Fruit fly (Drosophila melanogaster) whole organism, pupa: ENCODE measurements around the gene ND-39.
A peak's percentile ranks its signal among the peaks of the same experiment; 100 is the strongest.

Source experiments
- CG10348 ChIP-seq: fragments of 200-800 bp; sonication (Bioruptor generic); IDR thresholded peaks from 2 replicates; pipeline ENCODE4 v1.3.6; 2022; ENCODE audit warnings: missing biosample characterization, missing genetic modification characterization
- CG12605 ChIP-seq: fragments of 200-800 bp; sonication (Bioruptor generic); IDR thresholded peaks from 2 replicates; pipeline ENCODE4 v1.3.6; 2022; ENCODE audit warnings: missing biosample characterization, missing genetic modification characterization
- CG13204 ChIP-seq: fragments of 200-800 bp; sonication (Bioruptor generic); optimal IDR thresholded peaks from 2 replicates; lab custom pipeline; 2018; ENCODE audit warnings: missing biosample characterization, mild to moderate bottlenecking, missing genetic modification characterization, moderate library complexity
- CG14655 ChIP-seq: fragments of 200-800 bp; sonication (Bioruptor generic); optimal IDR thresholded peaks from 3 replicates; lab custom pipeline; 2017; ENCODE audit warnings: mild to moderate bottlenecking, missing biosample characterization, missing genetic modification reagents, missing genetic modification characterization
- CG15710 ChIP-seq: fragments of 200-800 bp; sonication (Bioruptor generic); optimal IDR thresholded peaks from 2 replicates; lab custom pipeline; 2018; ENCODE audit warnings: missing biosample characterization, mild to moderate bottlenecking, missing genetic modification characterization, moderate library complexity
- CG17806 ChIP-seq: fragments of 200-800 bp; sonication (Bioruptor generic); optimal IDR thresholded peaks from 2 replicates; lab custom pipeline; 2018; ENCODE audit warnings: missing biosample characterization, mild to moderate bottlenecking, missing genetic modification characterization, moderate library complexity
- CG32121 ChIP-seq: fragments of 200-800 bp; sonication (Bioruptor generic); IDR thresholded peaks from 2 replicates; pipeline ENCODE4 v1.3.6; 2022; ENCODE audit warnings: missing biosample characterization, missing genetic modification characterization
- CG34367 ChIP-seq: fragments of 200-800 bp; sonication (Bioruptor generic); optimal IDR thresholded peaks from 2 replicates; lab custom pipeline; 2018; ENCODE audit warnings: missing biosample characterization, mild to moderate bottlenecking, missing genetic modification characterization
- CG4496 ChIP-seq: fragments of 200-800 bp; sonication (Bioruptor generic); IDR thresholded peaks from 3 replicates; pipeline ENCODE4 v1.3.6; 2022; ENCODE audit warnings: missing biosample characterization, missing genetic modification characterization
- CG8159 ChIP-seq: fragments of 200-800 bp; sonication (Bioruptor generic); optimal IDR thresholded peaks from 3 replicates; lab custom pipeline; 2018; ENCODE audit warnings: missing biosample characterization, mild to moderate bottlenecking, missing genetic modification characterization, moderate library complexity
- CG8301 ChIP-seq: fragments of 200-800 bp; sonication (Bioruptor generic); optimal IDR thresholded peaks from 2 replicates; lab custom pipeline; 2018; ENCODE audit warnings: missing biosample characterization, mild to moderate bottlenecking, missing genetic modification characterization
- CG9948 ChIP-seq: fragments of 200-800 bp; sonication (Bioruptor generic); optimal IDR thresholded peaks from 2 replicates; lab custom pipeline; 2018; ENCODE audit warnings: missing biosample characterization, mild to moderate bottlenecking, missing genetic modification characterization, moderate library complexity
- D1 ChIP-seq: fragments of 200-800 bp; sonication (Bioruptor generic); optimal IDR thresholded peaks from 2 replicates; lab custom pipeline; 2018; ENCODE audit warnings: missing biosample characterization, mild to moderate bottlenecking, missing genetic modification characterization, moderate library complexity
- EcR ChIP-seq: fragments of 200-800 bp; sonication (Bioruptor generic); optimal IDR thresholded peaks from 3 replicates; lab custom pipeline; 2019; ENCODE audit warnings: missing biosample characterization, missing genetic modification characterization, mild to moderate bottlenecking, moderate library complexity, missing genetic modification reagents
- Ets98B ChIP-seq: fragments of 200-800 bp; sonication (Bioruptor generic); IDR thresholded peaks from 2 replicates; pipeline ENCODE4 v1.3.6; 2022; ENCODE audit warnings: missing biosample characterization, missing genetic modification characterization
- Pif1A ChIP-seq: fragments of 200-800 bp; sonication (Bioruptor generic); optimal IDR thresholded peaks from 3 replicates; lab custom pipeline; 2016; ENCODE audit warnings: missing biosample characterization, missing genetic modification characterization
- Pif1B ChIP-seq: fragments of 200-800 bp; sonication (Bioruptor generic); optimal IDR thresholded peaks from 3 replicates; lab custom pipeline; 2016; ENCODE audit warnings: missing biosample characterization, missing genetic modification characterization
- Snoo ChIP-seq: fragments of 200-800 bp; sonication (Bioruptor generic); optimal IDR thresholded peaks from 3 replicates; lab custom pipeline; 2017; ENCODE audit warnings: missing biosample characterization, mild to moderate bottlenecking, missing genetic modification characterization, inconsistent platforms
- fd96Ca ChIP-seq: fragments of 200-800 bp; sonication (Bioruptor generic); IDR thresholded peaks from 3 replicates; pipeline ENCODE4 v1.3.6; 2022; ENCODE audit warnings: missing biosample characterization, missing genetic modification characterization
- gl ChIP-seq: fragments of 200-800 bp; sonication (Bioruptor generic); optimal IDR thresholded peaks from 2 replicates; lab custom pipeline; 2018; ENCODE audit warnings: missing biosample characterization, mild to moderate bottlenecking, missing genetic modification characterization
- rn ChIP-seq: fragments of 200-800 bp; sonication (Bioruptor generic); IDR thresholded peaks from 2 replicates; pipeline ENCODE4 v1.3.6; 2022; ENCODE audit warnings: missing biosample characterization, missing genetic modification characterization

ND-39 gene

DNA sequence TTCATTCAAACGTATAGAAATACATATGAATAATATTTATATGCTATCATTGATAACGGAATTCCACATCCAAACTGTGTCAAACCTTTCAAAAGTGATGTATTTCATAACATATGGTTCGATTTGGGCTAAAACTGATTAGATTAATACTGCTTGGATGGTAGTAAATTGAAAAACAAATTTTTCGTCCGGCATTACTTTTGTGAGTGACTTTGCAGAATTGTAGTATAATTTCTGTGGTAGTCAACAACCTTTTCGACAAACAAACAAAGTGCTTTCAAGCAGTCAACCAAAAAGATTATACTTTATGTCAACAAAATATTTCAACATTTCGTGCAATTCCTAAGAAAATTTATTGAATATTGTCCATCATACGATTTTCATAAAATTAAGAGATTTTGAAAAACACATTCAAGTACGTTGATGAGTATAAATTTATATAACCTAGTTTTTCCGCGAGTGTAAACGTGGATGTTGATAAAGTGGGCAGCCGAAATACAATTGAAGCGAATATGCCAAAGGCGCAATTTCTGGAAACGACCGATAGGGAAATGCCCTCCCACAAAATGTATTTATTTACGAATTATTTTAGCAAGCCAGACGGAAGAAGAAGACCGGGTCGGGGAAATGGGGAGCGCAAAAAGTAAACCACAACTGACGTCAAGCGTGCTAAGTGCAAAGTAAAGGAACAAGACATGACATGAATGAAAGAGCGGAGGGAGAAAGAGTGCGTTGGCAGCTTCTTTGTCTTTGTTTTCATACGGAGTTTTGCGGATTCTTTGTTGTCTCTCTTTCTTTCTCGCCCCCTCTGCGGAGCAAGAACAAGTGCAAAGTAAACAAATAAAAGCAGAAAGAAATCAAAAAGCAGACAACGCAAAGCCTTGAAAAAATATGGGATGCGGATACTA lies 26.3 kb downstream of the ND-39 start:
- TF ChIP-seq CG10348 (GFP tag; lab: Robert Waterston, UW) (no peak), Snoo (tag; lab: Kevin White, UChicago) (peak; percentile 30), fd96Ca (no peak), Ets98B (0 out of 2 replicates have a peak, but pooled peaks have one; percentile 33), CG8159 (tag; lab: Kevin White, UChicago) (no peak), CG32121 (GFP tag; lab: Robert Waterston, UW) (peak; percentile 15; the same call in 1 of the 2 replicates), EcR (GFP tag; lab: Kevin White, UChicago) (peak; percentile 86), gl (tag; lab: Kevin White, UChicago) (peak; percentile 71), D1 (peak; percentile 44), Pif1A (GFP tag; lab: Kevin White, UChicago) (peak; percentile 24), CG8301 (no peak), CG9948 (tag; lab: Kevin White, UChicago) (peak; percentile 7), CG17806 (tag; lab: Kevin White, UChicago) (peak; percentile 37), CG15710 (tag; lab: Kevin White, UChicago) (peak; percentile 4), rn (no peak), CG13204 (GFP tag; lab: Kevin White, UChicago) (peak; percentile 67), CG12605 (peak; percentile 69), CG34367 (peak; percentile 19), CG4496 (GFP tag; lab: Robert Waterston, UW) (peak; percentile 69), Pif1B (GFP tag; lab: Kevin White, UChicago) (peak; percentile 54), CG14655 (GFP tag; lab: Kevin White, UChicago) (peak; percentile 48)

DNA sequence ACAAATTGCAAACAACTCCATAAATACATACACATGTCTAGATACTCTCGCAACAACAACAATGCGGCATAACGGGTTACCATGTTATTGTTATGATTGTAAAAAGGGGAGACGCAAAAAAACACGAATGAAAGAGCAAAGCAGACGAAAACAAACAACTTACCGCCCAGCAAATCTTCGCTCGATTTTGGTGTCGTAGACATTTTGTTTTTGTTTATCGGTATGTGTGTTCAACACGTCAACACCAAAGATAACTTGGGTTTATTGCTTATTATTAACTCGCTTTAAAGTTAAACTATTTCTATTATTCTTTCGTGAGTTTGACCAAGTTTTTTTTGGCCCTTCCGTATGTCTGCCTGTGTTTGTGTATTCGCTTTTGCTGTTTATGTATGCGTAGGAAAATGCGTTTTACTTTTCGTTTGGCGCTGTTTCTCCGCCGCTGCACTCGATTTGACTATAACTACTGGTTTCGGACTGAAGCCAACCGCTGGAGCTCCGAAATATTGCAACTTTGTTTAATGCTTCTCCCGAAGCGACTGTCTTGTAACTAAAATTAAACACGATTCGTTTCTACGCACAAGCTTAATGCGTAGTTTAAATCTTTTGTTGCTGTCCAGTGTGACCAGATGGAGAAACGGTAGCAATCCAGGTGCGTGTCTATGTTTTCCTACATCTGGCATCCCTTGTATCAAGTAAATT lies 27.1 kb downstream of the ND-39 start, which contains the start of gene BNIP3:
Gene BNIP3, minus strand, starts transcription at position 589 of the 699 bp plus-strand sequence.
- TF ChIP-seq CG8159 (tag; lab: Kevin White, UChicago): peak; percentile 2
- TF ChIP-seq CG32121 (GFP tag; lab: Robert Waterston, UW): no peak
- no peak for TF ChIP-seq CG17806 (tag; lab: Kevin White, UChicago)
- TF ChIP-seq, all 21 proteins: peak for 1

DNA sequence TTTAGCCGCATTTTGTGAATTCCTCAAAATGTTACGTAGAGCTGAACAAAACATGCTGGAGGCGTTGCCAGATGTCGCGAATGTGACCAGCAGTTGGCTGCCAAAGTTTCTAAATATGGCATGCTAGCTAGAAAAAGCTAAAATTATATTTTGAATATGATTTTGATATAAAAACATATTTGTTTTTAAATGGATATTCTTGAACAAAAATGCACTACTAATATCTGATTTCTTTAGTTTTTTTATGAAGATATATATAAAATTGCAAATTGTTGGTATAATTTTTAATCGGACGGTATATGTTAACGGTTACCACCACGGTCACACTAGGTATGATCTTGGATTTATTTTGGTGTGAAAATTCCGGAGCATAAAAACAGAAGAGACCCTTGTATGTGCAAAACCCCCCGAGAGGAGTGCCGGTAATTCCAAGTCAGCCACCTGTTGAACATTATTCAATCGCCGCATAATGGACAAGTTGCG lies 28.8 kb downstream of the ND-39 start, which contains the start of the genes mTerf3 and CG5104:
Gene mTerf3, minus strand, starts transcription at position 86 of the 483 bp plus-strand sequence.
Gene CG5104, plus strand, starts transcription at position 323 of the 483 bp plus-strand sequence.
- TF ChIP-seq CG34367: no peak
- TF ChIP-seq EcR (GFP tag; lab: Kevin White, UChicago): peak; percentile 3

DNA sequence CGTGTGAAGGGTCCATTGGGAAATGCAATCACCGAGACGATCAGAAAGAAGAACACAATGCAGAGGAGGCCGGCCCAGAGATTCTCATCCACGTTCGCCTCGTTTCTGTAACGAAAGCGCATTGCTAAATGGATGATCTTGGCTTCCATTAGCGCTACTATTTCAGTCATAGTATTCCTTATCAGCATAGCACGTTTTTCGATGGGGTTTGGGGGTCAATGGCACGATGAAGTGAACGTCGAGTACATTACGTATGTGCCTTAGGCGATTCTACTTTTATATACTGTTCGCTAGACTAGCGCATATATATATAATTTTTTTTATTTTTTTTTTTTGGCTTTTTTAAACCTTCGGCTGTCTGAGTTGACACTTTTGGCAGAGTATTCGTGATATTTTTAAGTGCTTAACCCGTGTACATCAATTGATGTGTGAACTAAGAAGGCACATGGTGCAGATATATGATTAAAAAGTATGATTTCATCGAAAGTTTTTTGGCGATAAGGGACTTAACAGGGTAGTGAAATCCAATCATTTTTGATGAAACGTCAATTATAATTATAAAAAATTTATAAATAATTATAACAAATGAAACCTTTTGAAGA lies 32.6 kb downstream of the ND-39 start:
- TF ChIP-seq CG32121 (GFP tag; lab: Robert Waterston, UW) (peak; percentile 23; the same call in 1 of the 2 replicates), Pif1A (GFP tag; lab: Kevin White, UChicago) (no peak), CG4496 (GFP tag; lab: Robert Waterston, UW) (no peak), fd96Ca (no peak)

DNA sequence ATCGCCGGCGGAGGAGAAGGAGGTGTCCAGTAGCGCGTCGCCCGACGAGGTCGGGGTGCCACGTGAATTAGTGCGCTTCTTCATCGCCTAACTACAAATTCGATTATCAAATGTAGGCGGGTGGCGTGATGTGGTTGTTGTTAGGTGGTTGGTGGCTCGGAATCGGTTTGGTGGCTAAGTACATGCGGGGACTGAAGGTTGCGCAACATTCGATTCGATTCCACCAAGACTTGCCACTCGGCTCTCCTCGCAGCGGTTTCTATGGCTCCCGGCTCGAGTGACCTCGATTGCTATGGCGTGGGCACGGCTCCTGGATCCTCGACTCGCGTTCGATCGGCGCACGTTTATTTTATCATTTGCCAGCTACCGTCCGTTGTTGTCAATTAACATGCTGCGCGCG lies 33.9 kb downstream of the ND-39 start:
- TF ChIP-seq CG14655 (GFP tag; lab: Kevin White, UChicago) (no peak), CG4496 (GFP tag; lab: Robert Waterston, UW) (no peak), Snoo (tag; lab: Kevin White, UChicago) (no peak), CG8159 (tag; lab: Kevin White, UChicago) (no peak), CG32121 (GFP tag; lab: Robert Waterston, UW) (no peak), Pif1B (GFP tag; lab: Kevin White, UChicago) (no peak), CG8301 (no peak), EcR (GFP tag; lab: Kevin White, UChicago) (no peak), fd96Ca (no peak), D1 (no peak), CG13204 (GFP tag; lab: Kevin White, UChicago) (no peak), CG15710 (tag; lab: Kevin White, UChicago) (no peak), gl (tag; lab: Kevin White, UChicago) (no peak), CG10348 (GFP tag; lab: Robert Waterston, UW) (no peak), CG17806 (tag; lab: Kevin White, UChicago) (no peak), rn (no peak), CG34367 (no peak), Pif1A (GFP tag; lab: Kevin White, UChicago) (no peak), CG9948 (tag; lab: Kevin White, UChicago) (no peak)
- TF ChIP-seq, all 21 proteins: peak for 0

DNA sequence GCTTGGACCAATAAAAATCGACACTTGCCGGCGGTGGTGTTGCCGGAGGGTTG lies 34.1 kb downstream of the ND-39 start, which contains the start of gene Pss:
Gene Pss, minus strand, starts transcription at position 32 of the 53 bp plus-strand sequence.
- no peak for TF ChIP-seq CG34367
- TF ChIP-seq CG17806 (tag; lab: Kevin White, UChicago): no peak
- TF ChIP-seq CG10348 (GFP tag; lab: Robert Waterston, UW): no peak
- TF ChIP-seq Pif1A (GFP tag; lab: Kevin White, UChicago): no peak
- TF ChIP-seq Snoo (tag; lab: Kevin White, UChicago): no peak
- no peak for TF ChIP-seq D1
- no peak for TF ChIP-seq gl (tag; lab: Kevin White, UChicago)
- TF ChIP-seq CG8301: no peak
